Worm (Caenorhabditis elegans) whole organism, early embryonic: Measurements from ENCODE around the gene Y41D4A.6.

Source experiments
- B0310.2 ChIP-seq: sonication (generic microtip); optimal IDR thresholded peaks from 2 replicates; lab custom pipeline; 2016; ENCODE audit warnings: mild to moderate bottlenecking, missing genetic modification characterization, missing compliant biosample characterization
- aly-1 ChIP-seq: sonication (generic microtip); optimal IDR thresholded peaks from 2 replicates; lab custom pipeline; 2016; ENCODE audit warnings: missing genetic modification characterization, missing compliant biosample characterization
- ama-1 ChIP-seq: fragments of 150-350 bp; optimal IDR thresholded peaks from 2 replicates; lab custom pipeline; 2014
- hmg-4 ChIP-seq: fragments of 200-800 bp; sonication (Bioruptor generic); optimal IDR thresholded peaks from 2 replicates; lab custom pipeline; 2018; ENCODE audit warnings: mild to moderate bottlenecking, missing genetic modification characterization, missing compliant biosample characterization
- hnd-1 ChIP-seq: sonication (generic microtip); optimal IDR thresholded peaks from 2 replicates; lab custom pipeline; 2016; ENCODE audit warnings: missing genetic modification characterization, missing compliant biosample characterization
- tra-4 ChIP-seq: sonication (generic microtip); optimal IDR thresholded peaks from 2 replicates; lab custom pipeline; 2017; ENCODE audit warnings: missing genetic modification characterization, missing compliant biosample characterization

ce11 chrIV:1753481-1753880, 8.2 kb upstream of the Y41D4A.6 start, which contains the start of gene Y41D4A.3:
- no peak for TF ChIP-seq ama-1 (lab: Kevin White, UChicago)
- TF ChIP-seq hmg-4 (GFP tag; lab: Kevin White, UChicago) = no peak
- no peak for TF ChIP-seq hnd-1 (tag; lab: Kevin White, UChicago)
- no peak for TF ChIP-seq aly-1 (tag; lab: Kevin White, UChicago)
- TF ChIP-seq tra-4 (tag; lab: Kevin White, UChicago) = no peak
- no peak for TF ChIP-seq B0310.2 (tag; lab: Kevin White, UChicago)
